Fruit fly (Drosophila melanogaster) whole organism, embryonic: Measurements from ENCODE around the gene Neu2.

ENCODE experiments used
- Awh ChIP-seq: fragments of 200-800 bp; sonication (Bioruptor generic); IDR thresholded peaks from 2 replicates; pipeline ENCODE4, ENCODE4 v1.3.6; 2022; ENCODE audit warnings: missing biosample characterization, missing genetic modification characterization
- CG10147 ChIP-seq: fragments of 200-800 bp; sonication (Bioruptor generic); optimal IDR thresholded peaks from 2 replicates; lab custom pipeline; 2019; ENCODE audit warnings: missing biosample characterization, mild to moderate bottlenecking, missing genetic modification characterization, moderate library complexity
- CG10274 ChIP-seq: fragments of 200-800 bp; sonication (Bioruptor generic); optimal IDR thresholded peaks from 3 replicates; lab custom pipeline; 2017; ENCODE audit warnings: missing biosample characterization, mild to moderate bottlenecking, missing genetic modification characterization
- CG10654 ChIP-seq: fragments of 200-800 bp; sonication (Bioruptor generic); optimal IDR thresholded peaks from 2 replicates; lab custom pipeline; 2016; ENCODE audit warnings: missing biosample characterization, missing genetic modification characterization
- CG11085 ChIP-seq: fragments of 200-800 bp; sonication (Bioruptor generic); IDR thresholded peaks from 2 replicates; pipeline ENCODE4 v1.3.6; 2022; ENCODE audit warnings: missing biosample characterization, missing genetic modification characterization
- CG11398 ChIP-seq: fragments of 200-800 bp; sonication (Bioruptor generic); optimal IDR thresholded peaks from 2 replicates; lab custom pipeline; 2016; ENCODE audit warnings: missing biosample characterization, missing genetic modification characterization
- CG11504 ChIP-seq: fragments of 200-800 bp; sonication (Bioruptor generic); optimal IDR thresholded peaks from 3 replicates; lab custom pipeline; 2019; ENCODE audit warnings: missing biosample characterization, mild to moderate bottlenecking, missing genetic modification characterization, moderate library complexity
- CG12155 ChIP-seq: fragments of 200-800 bp; sonication (Bioruptor generic); optimal IDR thresholded peaks from 3 replicates; lab custom pipeline; 2016; ENCODE audit warnings: missing biosample characterization, missing genetic modification characterization
- CG1603 ChIP-seq: fragments of 200-800 bp; sonication (Bioruptor generic); optimal IDR thresholded peaks from 2 replicates; lab custom pipeline; 2019; ENCODE audit warnings: missing biosample characterization, mild to moderate bottlenecking, missing genetic modification characterization, moderate library complexity
- CG18011 ChIP-seq: fragments of 200-800 bp; sonication (Bioruptor generic); optimal IDR thresholded peaks from 2 replicates; lab custom pipeline; 2017; ENCODE audit warnings: missing biosample characterization, missing genetic modification characterization, mild to moderate bottlenecking, moderate library complexity, missing genotype
- CG2712 ChIP-seq: fragments of 200-800 bp; optimal IDR thresholded peaks from 3 replicates; lab custom pipeline; 2019; ENCODE audit warnings: missing biosample characterization, mild to moderate bottlenecking, missing genetic modification characterization, moderate library complexity
- CG2889 ChIP-seq: fragments of 200-800 bp; sonication (Bioruptor generic); IDR thresholded peaks from 3 replicates; pipeline ENCODE4 v1.3.6; 2022; ENCODE audit warnings: missing biosample characterization, missing genetic modification characterization
- CG30431 ChIP-seq: fragments of 200-800 bp; sonication (Bioruptor generic); optimal IDR thresholded peaks from 2 replicates; lab custom pipeline; 2017; ENCODE audit warnings: missing biosample characterization, missing genetic modification characterization
- CG31365 ChIP-seq: fragments of 200-800 bp; sonication (Bioruptor generic); optimal IDR thresholded peaks from 2 replicates; lab custom pipeline; 2018; ENCODE audit warnings: missing biosample characterization, mild to moderate bottlenecking, missing genetic modification characterization
- CG3281 ChIP-seq: fragments of 200-800 bp; sonication (Bioruptor generic); optimal IDR thresholded peaks from 3 replicates; lab custom pipeline; 2017; ENCODE audit warnings: missing biosample characterization, mild to moderate bottlenecking, missing genetic modification characterization
- CG43689 ChIP-seq: fragments of 200-800 bp; sonication (Bioruptor generic); IDR thresholded peaks from 2 replicates; pipeline ENCODE4 v1.3.6; 2022; ENCODE audit warnings: missing biosample characterization, missing genetic modification characterization
- CG5180 ChIP-seq: fragments of 200-800 bp; sonication (Bioruptor generic); optimal IDR thresholded peaks from 3 replicates; lab custom pipeline; 2017; ENCODE audit warnings: missing biosample characterization, missing genetic modification characterization, mild to moderate bottlenecking, moderate library complexity, missing genetic modification reagents
- CG9609 ChIP-seq: fragments of 200-800 bp; sonication (Bioruptor generic); optimal IDR thresholded peaks from 3 replicates; lab custom pipeline; 2016; ENCODE audit warnings: missing biosample characterization, missing genetic modification characterization
- CG9876 ChIP-seq: fragments of 200-800 bp; sonication (Bioruptor generic); optimal IDR thresholded peaks from 2 replicates; lab custom pipeline; 2016; ENCODE audit warnings: missing biosample characterization, missing genetic modification characterization
- CHES-1-like ChIP-seq: fragments of 200-800 bp; sonication (Bioruptor generic); optimal IDR thresholded peaks from 2 replicates; lab custom pipeline; 2016; ENCODE audit warnings: missing biosample characterization, missing genetic modification characterization
- CoRest ChIP-seq: fragments of 200-800 bp; sonication (Bioruptor generic); optimal IDR thresholded peaks from 3 replicates; lab custom pipeline; 2018; ENCODE audit warnings: missing biosample characterization, mild to moderate bottlenecking, missing genetic modification characterization, moderate library complexity
- D ChIP-seq, 2 experiments: fragments of 200-800 bp in 1 of 2; fragments of >200 bp in 1 of 2; sonication (Bioruptor generic) in 1 of 2; optimal IDR thresholded peaks; 2 replicates in 1 of 2; 3 replicates in 1 of 2; lab custom pipeline; 2017; ENCODE audit warnings: mild to moderate bottlenecking in 1 of 2, missing biosample characterization in 1 of 2, missing genetic modification characterization in 1 of 2, missing genetic modification reagents in 1 of 2
- Doc2 ChIP-seq: fragments of 200-800 bp; sonication (Bioruptor generic); IDR thresholded peaks from 2 replicates; pipeline ENCODE4 v1.3.6; 2022; ENCODE audit warnings: missing biosample characterization, missing genetic modification characterization
- E2f2 ChIP-seq: fragments of 200-800 bp; sonication (Bioruptor generic); IDR thresholded peaks from 2 replicates; pipeline ENCODE4 v1.3.6; 2022; ENCODE audit warnings: missing biosample characterization, missing genetic modification characterization
- HLH3B ChIP-seq: fragments of 200-800 bp; sonication (Bioruptor generic); IDR thresholded peaks from 2 replicates; pipeline ENCODE4 v1.3.6; 2022; ENCODE audit warnings: missing biosample characterization, missing genetic modification characterization
- Hr51 ChIP-seq, 2 experiments: fragments of 200-800 bp; sonication (Bioruptor generic); optimal IDR thresholded peaks; 2 replicates in 1 of 2; 3 replicates in 1 of 2; lab custom pipeline; 2016 to 2018; ENCODE audit warnings: missing biosample characterization in 2 of 2, missing genetic modification characterization in 2 of 2, mild to moderate bottlenecking in 1 of 2, moderate library complexity in 1 of 2
- Hsf ChIP-seq: fragments of 200-800 bp; sonication (Bioruptor generic); optimal IDR thresholded peaks from 3 replicates; lab custom pipeline; 2016; ENCODE audit warnings: missing biosample characterization, missing genetic modification characterization
- Mad ChIP-seq: fragments of 200-800 bp; sonication (Bioruptor generic); optimal IDR thresholded peaks from 2 replicates; lab custom pipeline; 2016; ENCODE audit warnings: missing biosample characterization, missing genetic modification characterization
- Nf-YA ChIP-seq: fragments of 200-800 bp; sonication (Bioruptor generic); IDR thresholded peaks from 2 replicates; pipeline ENCODE4 v1.3.6; 2022; ENCODE audit warnings: missing biosample characterization, missing genetic modification characterization
- Nf-YB ChIP-seq: fragments of 200-800 bp; sonication (Bioruptor generic); optimal IDR thresholded peaks from 3 replicates; lab custom pipeline; 2019; ENCODE audit warnings: missing biosample characterization, mild to moderate bottlenecking, missing genetic modification characterization, moderate library complexity
- Nf-YC ChIP-seq: fragments of 200-800 bp; optimal IDR thresholded peaks from 3 replicates; lab custom pipeline; 2019; ENCODE audit warnings: missing biosample characterization, mild to moderate bottlenecking, missing genetic modification characterization, moderate library complexity
- Sin3A ChIP-seq: fragments of >200 bp; optimal IDR thresholded peaks from 2 replicates; lab custom pipeline; 2018
- Six4 ChIP-seq: fragments of 200-800 bp; sonication (Bioruptor generic); optimal IDR thresholded peaks from 2 replicates; lab custom pipeline; 2016; ENCODE audit warnings: missing biosample characterization, missing genetic modification characterization
- Usf ChIP-seq: fragments of 200-800 bp; sonication (Bioruptor generic); optimal IDR thresholded peaks from 2 replicates; lab custom pipeline; 2017; ENCODE audit warnings: missing genotype, missing biosample characterization, missing genetic modification characterization
- ato ChIP-seq: fragments of 200-800 bp; sonication (Bioruptor generic); IDR thresholded peaks from 2 replicates; pipeline ENCODE4 v1.3.6; 2022; ENCODE audit warnings: missing biosample characterization, missing genetic modification characterization; ENCODE audit not compliant: partially characterized antibody
- az2 ChIP-seq: fragments of 200-800 bp; sonication (Bioruptor generic); optimal IDR thresholded peaks from 3 replicates; lab custom pipeline; 2016; ENCODE audit warnings: missing biosample characterization, missing genetic modification characterization
- cas ChIP-seq: fragments of 200-800 bp; sonication (Bioruptor generic); IDR thresholded peaks from 2 replicates; pipeline ENCODE4 v1.3.6; 2022; ENCODE audit warnings: missing biosample characterization, missing genetic modification characterization
- crc ChIP-seq: fragments of 200-800 bp; sonication (Bioruptor generic); optimal IDR thresholded peaks from 2 replicates; lab custom pipeline; 2016; ENCODE audit warnings: missing biosample characterization, missing genetic modification characterization
- en ChIP-seq: fragments of 200-800 bp; sonication (Bioruptor generic); optimal IDR thresholded peaks from 2 replicates; lab custom pipeline; 2016; ENCODE audit warnings: missing biosample characterization, missing genetic modification characterization
- grau ChIP-seq: fragments of 200-800 bp; optimal IDR thresholded peaks from 3 replicates; lab custom pipeline; 2019; ENCODE audit warnings: missing biosample characterization, mild to moderate bottlenecking, missing genetic modification characterization, moderate library complexity
- lmd ChIP-seq: fragments of 200-800 bp; sonication (Bioruptor generic); IDR thresholded peaks from 2 replicates; pipeline ENCODE4 v1.3.6; 2022; ENCODE audit warnings: missing biosample characterization, missing genetic modification characterization
- p53 ChIP-seq: fragments of 200-800 bp; sonication (Bioruptor generic); optimal IDR thresholded peaks from 2 replicates; lab custom pipeline; 2016; ENCODE audit warnings: missing biosample characterization, missing genetic modification characterization
- pnt ChIP-seq: fragments of 200-800 bp; sonication (Bioruptor generic); optimal IDR thresholded peaks from 3 replicates; lab custom pipeline; 2016; ENCODE audit warnings: missing biosample characterization, missing genetic modification characterization
- seq ChIP-seq: fragments of 200-800 bp; sonication (Bioruptor generic); IDR thresholded peaks from 2 replicates; pipeline ENCODE4 v1.3.6; 2022; ENCODE audit warnings: missing biosample characterization, missing genetic modification characterization
- sna ChIP-seq: fragments of 200-800 bp; sonication (Bioruptor generic); IDR thresholded peaks from 2 replicates; pipeline ENCODE4 v1.3.6; 2022; ENCODE audit warnings: missing biosample characterization, missing genetic modification characterization; ENCODE audit not compliant: partially characterized antibody
- sqz ChIP-seq: fragments of 200-800 bp; sonication (Bioruptor generic); optimal IDR thresholded peaks from 3 replicates; lab custom pipeline; 2018; ENCODE audit warnings: missing biosample characterization, mild to moderate bottlenecking, missing genetic modification characterization
- tap ChIP-seq: fragments of 200-800 bp; optimal IDR thresholded peaks from 3 replicates; lab custom pipeline; 2019; ENCODE audit warnings: missing biosample characterization, mild to moderate bottlenecking, missing genetic modification characterization, moderate library complexity
- tll ChIP-seq, 2 experiments: fragments of 200-800 bp in 1 of 2; fragments of >200 bp in 1 of 2; sonication (Bioruptor generic) in 1 of 2; optimal IDR thresholded peaks; 2 replicates each; lab custom pipeline; 2017 to 2019; ENCODE audit warnings: missing biosample characterization in 2 of 2, missing genetic modification characterization in 2 of 2, mild to moderate bottlenecking in 1 of 2, moderate library complexity in 1 of 2
- ttk ChIP-seq: fragments of 200-800 bp; sonication (Bioruptor generic); IDR thresholded peaks from 2 replicates; pipeline ENCODE4 v2.1.2; 2022; ENCODE audit warnings: missing biosample characterization, missing genetic modification characterization
- unc-4 ChIP-seq: fragments of 200-800 bp; sonication (Bioruptor generic); IDR thresholded peaks from 2 replicates; pipeline ENCODE4 v1.3.6; 2022; ENCODE audit warnings: missing biosample characterization, missing genetic modification characterization; ENCODE audit not compliant: partially characterized antibody
- zen ChIP-seq: fragments of 200-800 bp; sonication (Bioruptor generic); optimal IDR thresholded peaks from 3 replicates; lab custom pipeline; 2018; ENCODE audit warnings: missing biosample characterization, mild to moderate bottlenecking, missing genetic modification characterization, moderate library complexity

Gene Neu2

DNA sequence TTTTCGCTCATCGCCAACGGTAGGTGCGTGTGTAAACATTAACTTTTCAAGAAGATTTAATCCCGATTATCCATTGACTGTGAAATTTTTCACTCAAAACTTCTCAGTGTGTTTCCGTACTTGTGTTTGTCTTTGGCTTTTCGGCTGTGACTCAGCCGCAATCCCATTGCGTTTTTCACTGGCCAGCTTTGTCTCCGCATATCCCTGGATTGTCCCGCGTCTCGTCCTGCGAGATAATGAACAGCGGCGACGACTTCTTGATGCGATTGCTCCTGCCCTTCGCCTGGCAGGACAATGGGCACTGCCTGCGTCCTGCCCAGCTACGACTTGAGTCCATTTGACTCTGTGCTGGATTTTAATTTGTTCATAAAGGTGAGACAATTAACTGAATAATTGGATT, 8.3 kb downstream of the Neu2 start (continued):
- TF ChIP-seq Usf (GFP tag; lab: Kevin White, UChicago), result no peak
- TF ChIP-seq ato, result no peak
- TF ChIP-seq CG10654 (GFP tag; lab: Kevin White, UChicago), result no peak
- no peak for TF ChIP-seq CG12155 (GFP tag; lab: Kevin White, UChicago)
- no peak for TF ChIP-seq Nf-YA (GFP tag; lab: Robert Waterston, UW)
- TF ChIP-seq CG11398 (GFP tag; lab: Kevin White, UChicago), result no peak
- no peak for TF ChIP-seq E2f2
- TF ChIP-seq CG11504, result no peak
- peak; percentile 33 for TF ChIP-seq D (optimal IDR thresholded peaks at IDR 0.05; lab: Kevin White, UChicago)
- TF ChIP-seq D (GFP tag; optimal IDR thresholded peaks at IDR 0.05; lab: Kevin White, UChicago), result no peak
- TF ChIP-seq zen, result peak; percentile 55
- peak in 1 of 2 experiments; percentile 96 for TF ChIP-seq tll (GFP tag; optimal IDR thresholded peaks at IDR 0.05; lab: Kevin White, UChicago)
- TF ChIP-seq CG2889 (GFP tag; lab: Robert Waterston, UW), result no peak
- TF ChIP-seq Sin3A, result no peak

DNA sequence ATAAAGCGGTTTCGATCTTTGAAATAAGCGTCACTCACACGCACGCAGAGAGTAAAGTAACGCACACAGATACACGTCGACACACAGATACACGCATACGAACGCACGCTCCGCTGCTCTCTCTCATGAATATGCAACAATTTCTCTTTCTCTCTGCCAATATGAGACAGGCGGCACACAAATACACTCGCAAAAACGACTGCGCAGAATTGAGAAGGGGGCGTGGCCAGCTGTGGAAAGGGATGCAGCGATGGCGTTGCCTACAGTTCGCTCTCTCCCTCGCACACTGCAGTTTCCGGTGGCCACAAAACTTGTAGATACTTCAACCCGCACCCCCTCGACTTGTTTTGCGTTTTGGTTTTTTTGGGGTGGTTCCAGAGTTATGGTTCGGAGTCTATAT, 10.8 kb downstream of the Neu2 start:
- TF ChIP-seq sna (no peak), CG9876 (GFP tag; lab: Kevin White, UChicago) (no peak), Hsf (no peak), cas (no peak), Sin3A (no peak), CG5180 (GFP tag; lab: Kevin White, UChicago) (peak; percentile 48), Awh (GFP tag; lab: Robert Waterston, UW) (no peak; the same call in 1 of the 2 replicates), CG9609 (GFP tag; lab: Kevin White, UChicago) (no peak), Nf-YC (tag; lab: Kevin White, UChicago) (peak; percentile 98), CG3281 (GFP tag; lab: Kevin White, UChicago) (no peak), Hr51 (GFP tag; optimal IDR thresholded peaks at IDR 0.05; lab: Kevin White, UChicago) (no peak), Six4 (no peak), CG10274 (GFP tag; lab: Kevin White, UChicago) (no peak), CG2712 (peak; percentile 4), CoRest (peak; percentile 58), Nf-YB (GFP tag; lab: Kevin White, UChicago) (peak; percentile 97), CG43689 (GFP tag; lab: Robert Waterston, UW) (no peak), Doc2 (GFP tag; lab: Robert Waterston, UW) (no peak), CHES-1-like (GFP tag; lab: Kevin White, UChicago) (no peak), Mad (GFP tag; lab: Kevin White, UChicago) (no peak), p53 (GFP tag; lab: Kevin White, UChicago) (no peak), CG11085 (GFP tag; lab: Robert Waterston, UW) (no peak), ttk (GFP tag; lab: Robert Waterston, UW) (peak; percentile 67), CG10147 (GFP tag; lab: Kevin White, UChicago) (no peak), tap (tag; lab: Kevin White, UChicago) (no peak), sqz (GFP tag; lab: Kevin White, UChicago) (peak; percentile 66), CG1603 (tag; lab: Kevin White, UChicago) (peak; percentile 63), CG31365 (tag; lab: Kevin White, UChicago) (peak; percentile 56), az2 (GFP tag; lab: Kevin White, UChicago) (no peak), lmd (GFP tag; lab: Robert Waterston, UW) (no peak), seq (GFP tag; lab: Robert Waterston, UW) (peak; percentile 96), CG30431 (GFP tag; lab: Kevin White, UChicago) (no peak), CG18011 (no peak), unc-4 (GFP tag; lab: Robert Waterston, UW) (no peak), crc (GFP tag; lab: Kevin White, UChicago) (no peak), en (no peak), pnt (GFP tag; lab: Kevin White, UChicago) (no peak), HLH3B (GFP tag; lab: Robert Waterston, UW) (peak; percentile 63; the same call in 1 of the 2 replicates), grau (tag; lab: Kevin White, UChicago) (no peak)
